Fruit fly (Drosophila melanogaster): ENCODE results near the gene Naa30B.

Naa30B gene

DNA sequence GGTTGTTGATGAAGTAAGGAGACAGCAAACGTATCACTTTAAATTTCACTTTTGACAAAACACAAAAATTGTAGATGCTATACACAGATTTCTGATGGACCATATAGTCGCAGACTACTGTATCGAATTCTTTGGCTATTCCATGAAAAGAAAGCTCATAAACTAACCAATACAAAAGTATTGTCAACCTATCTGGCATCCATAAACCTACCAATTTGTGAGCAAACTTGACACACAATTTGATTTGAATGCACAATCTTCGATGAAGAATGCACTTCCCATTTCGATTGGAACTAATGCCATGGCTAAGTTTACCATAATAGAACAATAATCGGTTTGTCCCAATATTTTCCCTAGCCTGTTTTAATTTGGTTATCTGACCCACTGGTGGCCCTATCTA is 48.5 kb downstream of the Naa30B start, which contains the start of gene CG9173:
TSS of gene CG9173 (minus strand) at position 101 of the 400 bp plus-strand sequence.
- no peak for TF ChIP-seq CG8478 (optimal IDR thresholded peaks at IDR 0.05)
- no peak for TF ChIP-seq CTCF (optimal IDR thresholded peaks at IDR 0.05)

- TF ChIP-seq CG8478 (optimal IDR thresholded peaks at IDR 0.05) = no peak
- TF ChIP-seq CTCF (optimal IDR thresholded peaks at IDR 0.05) = no peak
Measured at dm6 chr3L:1420950-1421349, 50.9 kb downstream of the Naa30B start.

Data from S2 (cell line).